Worm (Caenorhabditis elegans): ENCODE measurements around the gene R05F9.9.

- TF ChIP-seq nhr-11 (tag; optimal IDR thresholded peaks at IDR 0.05) (no peak), egl-27 (tag; optimal IDR thresholded peaks at IDR 0.05) (no peak), zag-1 (tag; optimal IDR thresholded peaks at IDR 0.05) (no peak), mbf-1 (tag; optimal IDR thresholded peaks at IDR 0.05) (no peak), crh-2 (tag; optimal IDR thresholded peaks at IDR 0.05) (peak; percentile 61), lin-11 (tag; optimal IDR thresholded peaks at IDR 0.05) (no peak), unc-62 (GFP tag; optimal IDR thresholded peaks at IDR 0.05) (no peak), nhr-12 (tag; optimal IDR thresholded peaks at IDR 0.05) (no peak), fos-1 (tag; optimal IDR thresholded peaks at IDR 0.05) (no peak), nhr-25 (tag; optimal IDR thresholded peaks at IDR 0.05) (no peak)
These were observed 10.7 kb downstream of the R05F9.9 start, which contains the start of gene gst-9 for ce11 chrII:4891012-4891775.

Measured in whole organism, L2 larva.